Fruit fly (Drosophila melanogaster): ENCODE results near the gene CG9121.

DNA sequence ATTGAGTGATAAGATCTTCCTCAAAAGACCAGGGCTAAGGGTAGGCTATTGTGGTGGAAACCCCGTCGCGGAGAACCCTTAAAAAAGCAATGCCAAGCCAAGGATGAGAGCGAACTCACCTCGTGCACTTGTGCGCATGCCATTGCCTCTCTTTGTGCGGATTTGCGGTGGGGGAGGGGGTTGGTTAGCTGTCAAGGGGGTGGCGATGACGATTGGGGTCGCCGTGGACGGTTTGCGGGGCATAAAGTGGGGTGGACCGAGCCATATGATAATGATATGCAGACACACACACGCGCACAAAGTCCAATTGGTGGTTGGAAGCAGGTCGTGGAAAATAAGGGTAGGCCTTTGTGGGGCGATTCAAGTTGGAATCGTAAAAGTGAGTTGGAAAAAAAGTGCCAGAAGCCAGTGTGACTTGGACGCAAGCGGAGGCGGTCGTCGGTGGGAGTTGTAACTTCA lies 13.4 kb downstream of the CG9121 start, which contains the start of the genes CG14042 and SP555:
- TF ChIP-seq crp (GFP tag; optimal IDR thresholded peaks at IDR 0.05) = no peak
- TF ChIP-seq CG3847 (GFP tag; IDR thresholded peaks at IDR 0.05) = no peak
- no peak for TF ChIP-seq Sry-β (GFP tag; optimal IDR thresholded peaks at IDR 0.05)
- TF ChIP-seq abd-A (tag; optimal IDR thresholded peaks at IDR 0.05) = peak; percentile 86
- no peak for TF ChIP-seq dmrt11E (tag; optimal IDR thresholded peaks at IDR 0.05)
- no peak for TF ChIP-seq rib (GFP tag; IDR thresholded peaks at IDR 0.05)
- TF ChIP-seq ewg (GFP tag; optimal IDR thresholded peaks at IDR 0.05) = peak; percentile 95
- TF ChIP-seq NC2α (GFP tag; optimal IDR thresholded peaks at IDR 0.05) = no peak
- TF ChIP-seq NC2β (GFP tag; optimal IDR thresholded peaks at IDR 0.05) = no peak
- no peak for TF ChIP-seq CG13123 (GFP tag; optimal IDR thresholded peaks at IDR 0.05)
- no peak for TF ChIP-seq sug (tag; optimal IDR thresholded peaks at IDR 0.05)

Measured in whole organism, embryonic.